Fruit fly (Drosophila melanogaster): ENCODE results near the gene Mipp1.
A peak's percentile ranks its signal among the peaks of the same experiment; 100 is the strongest.

The Mipp1 gene

DNA sequence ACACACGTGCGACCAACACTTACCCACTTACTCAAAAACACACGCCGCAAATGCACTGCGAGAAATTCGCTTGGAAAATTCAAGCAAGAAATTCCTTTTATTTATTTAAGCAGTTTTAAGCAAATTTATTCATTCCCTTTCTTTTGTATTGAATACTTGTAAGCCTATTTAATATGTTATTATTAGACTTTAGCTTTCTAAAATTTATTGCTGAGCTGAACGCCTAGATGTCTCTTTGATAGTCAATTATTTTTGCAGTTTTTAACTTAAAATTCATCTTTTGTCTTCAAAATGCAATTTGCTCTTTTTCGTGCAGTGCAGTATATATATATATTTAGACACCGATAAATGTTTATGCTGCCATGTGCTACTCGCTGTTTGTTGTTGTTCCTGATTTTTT lies 39.2 kb downstream of the Mipp1 start (continued):
- no peak for TF ChIP-seq h (optimal IDR thresholded peaks at IDR 0.05)
- TF ChIP-seq CG6254 (GFP tag; optimal IDR thresholded peaks at IDR 0.05): peak; percentile 57
- TF ChIP-seq CG1529 (GFP tag; optimal IDR thresholded peaks at IDR 0.05): peak; percentile 78
- peak; percentile 83 for TF ChIP-seq Hmr (GFP tag; optimal IDR thresholded peaks at IDR 0.05)
- TF ChIP-seq CG13123 (GFP tag; optimal IDR thresholded peaks at IDR 0.05): peak; percentile 37
- peak; percentile 70 for TF ChIP-seq sisA (GFP tag; IDR thresholded peaks at IDR 0.05)
- peak; percentile 50; the same call in 1 of the 3 replicates for TF ChIP-seq H15 (GFP tag; IDR thresholded peaks at IDR 0.05)
- peak; percentile 23 for TF ChIP-seq Dad (GFP tag; optimal IDR thresholded peaks at IDR 0.05)
- peak; percentile 88 for TF ChIP-seq Sox102F (GFP tag; optimal IDR thresholded peaks at IDR 0.05)
- TF ChIP-seq B-H1 (GFP tag; IDR thresholded peaks at IDR 0.05): peak; percentile 51; the same call in 2 of the 3 replicates
- peak; percentile 76 for TF ChIP-seq Rfx (GFP tag; IDR thresholded peaks at IDR 0.05)
- TF ChIP-seq CG17802 (tag; optimal IDR thresholded peaks at IDR 0.05): peak; percentile 53
- peak; percentile 57 for TF ChIP-seq CG1647 (GFP tag; optimal IDR thresholded peaks at IDR 0.05)
- no peak for TF ChIP-seq HLH4C (GFP tag; IDR thresholded peaks at IDR 0.05; ENCODE audit: partially characterized antibody)
- peak; percentile 49 for TF ChIP-seq danr (GFP tag; IDR thresholded peaks at IDR 0.05)
- no peak for TF ChIP-seq cas (GFP tag; IDR thresholded peaks at IDR 0.05)
- TF ChIP-seq Dfd (GFP tag; optimal IDR thresholded peaks at IDR 0.05): no peak
- peak; percentile 52 for TF ChIP-seq maf-S (GFP tag; optimal IDR thresholded peaks at IDR 0.05)
- peak; percentile 46 for TF ChIP-seq CG9876 (GFP tag; optimal IDR thresholded peaks at IDR 0.05)
- peak; percentile 25 for TF ChIP-seq exex (tag; optimal IDR thresholded peaks at IDR 0.05)
- TF ChIP-seq HmgD (GFP tag; optimal IDR thresholded peaks at IDR 0.05): no peak
- no peak for TF ChIP-seq rib (GFP tag; IDR thresholded peaks at IDR 0.05)
- TF ChIP-seq CG12071 (GFP tag; optimal IDR thresholded peaks at IDR 0.05): peak; percentile 35
- TF ChIP-seq tio (GFP tag; optimal IDR thresholded peaks at IDR 0.05): peak; percentile 87
- TF ChIP-seq CG6791 (GFP tag; IDR thresholded peaks at IDR 0.05; ENCODE audit: partially characterized antibody): no peak
- peak; percentile 91 for TF ChIP-seq CG17361 (GFP tag; IDR thresholded peaks at IDR 0.05)
- TF ChIP-seq CG9932 (GFP tag; IDR thresholded peaks at IDR 0.05): peak; percentile 52
- no peak for TF ChIP-seq pan (optimal IDR thresholded peaks at IDR 0.05)
- TF ChIP-seq pan (GFP tag; optimal IDR thresholded peaks at IDR 0.05 in 1 of 2, IDR thresholded peaks at IDR 0.05 in 1 of 2): peak in 1 of 2 experiments; percentile 52
- TF ChIP-seq oc (tag; optimal IDR thresholded peaks at IDR 0.05): peak; percentile 58
- TF ChIP-seq CG18619 (GFP tag; optimal IDR thresholded peaks at IDR 0.05): peak; percentile 81
- TF ChIP-seq CG12391 (tag; optimal IDR thresholded peaks at IDR 0.05): peak; percentile 86
- TF ChIP-seq da (GFP tag; optimal IDR thresholded peaks at IDR 0.05): no peak
- peak; percentile 61 for TF ChIP-seq emc (GFP tag; optimal IDR thresholded peaks at IDR 0.05)
- TF ChIP-seq Meics (GFP tag; optimal IDR thresholded peaks at IDR 0.05): peak; percentile 85
- peak; percentile 76 for TF ChIP-seq zen (tag; optimal IDR thresholded peaks at IDR 0.05)
- peak; percentile 58 for TF ChIP-seq chn (GFP tag; optimal IDR thresholded peaks at IDR 0.05)
- TF ChIP-seq trh (GFP tag; optimal IDR thresholded peaks at IDR 0.05): peak; percentile 51
- peak; percentile 79 for TF ChIP-seq fd3F (GFP tag; optimal IDR thresholded peaks at IDR 0.05)
- TF ChIP-seq nom (GFP tag; optimal IDR thresholded peaks at IDR 0.05): no peak
- TF ChIP-seq CG3163 (GFP tag; optimal IDR thresholded peaks at IDR 0.05): no peak
- peak; percentile 54 for TF ChIP-seq E2f1 (GFP tag; IDR thresholded peaks at IDR 0.05)
- peak; percentile 48 for TF ChIP-seq zf30C (GFP tag; optimal IDR thresholded peaks at IDR 0.05)
- peak; percentile 82 for TF ChIP-seq Fer3 (tag; optimal IDR thresholded peaks at IDR 0.05)
- peak; percentile 51; the same call in 1 of the 2 replicates for TF ChIP-seq CG32767 (GFP tag; IDR thresholded peaks at IDR 0.05)
- TF ChIP-seq Fer1 (GFP tag; optimal IDR thresholded peaks at IDR 0.05): peak; percentile 85
- TF ChIP-seq dimm (GFP tag; IDR thresholded peaks at IDR 0.05): 0 out of 2 replicates have a peak, but pooled peaks have one; percentile 7
- peak; percentile 78 for TF ChIP-seq CG12104 (GFP tag; optimal IDR thresholded peaks at IDR 0.05)
- peak; percentile 54 for TF ChIP-seq slou (GFP tag; optimal IDR thresholded peaks at IDR 0.05)
- TF ChIP-seq CG43689 (GFP tag; IDR thresholded peaks at IDR 0.05): no peak
- TF ChIP-seq Sry-δ (GFP tag; optimal IDR thresholded peaks at IDR 0.05): peak; percentile 31
- peak; percentile 83 for TF ChIP-seq CG4820 (GFP tag; optimal IDR thresholded peaks at IDR 0.05)
